Worm (Caenorhabditis elegans) whole organism, mixed stage, embryonic: ENCODE measurements around the gene C13A2.4.

ENCODE experiments used
- ceh-43 ChIP-seq: fragments of 200-800 bp; sonication (Bioruptor generic); optimal IDR thresholded peaks from 2 replicates; lab custom pipeline; 2018; ENCODE audit warnings: mild to moderate bottlenecking, missing genetic modification characterization, moderate library complexity, missing compliant biosample characterization
- ceh-83 ChIP-seq: fragments of 200-800 bp; sonication (Bioruptor generic); optimal IDR thresholded peaks from 2 replicates; lab custom pipeline; 2018; ENCODE audit warnings: mild to moderate bottlenecking, missing genetic modification characterization, missing compliant biosample characterization
- drap-1 ChIP-seq: fragments of 200-800 bp; sonication (Bioruptor generic); optimal IDR thresholded peaks from 3 replicates; lab custom pipeline; 2018; ENCODE audit warnings: mild to moderate bottlenecking, missing genetic modification characterization, missing compliant biosample characterization
- elt-3 ChIP-seq: fragments of 150-350 bp; optimal IDR thresholded peaks from 2 replicates; lab custom pipeline; 2014; ENCODE audit warnings: missing biosample characterization, missing genetic modification characterization
- lin-13 ChIP-seq: fragments of 150-350 bp; optimal IDR thresholded peaks from 2 replicates; lab custom pipeline; 2014; ENCODE audit warnings: missing biosample characterization, missing genetic modification characterization
- lsy-2 ChIP-seq: fragments of 150-350 bp; optimal IDR thresholded peaks from 2 replicates; lab custom pipeline; 2014; ENCODE audit warnings: missing biosample characterization, missing genetic modification characterization
- mab-5 ChIP-seq: fragments of 150-350 bp; optimal IDR thresholded peaks from 2 replicates; lab custom pipeline; 2014; ENCODE audit warnings: missing biosample characterization, missing genetic modification characterization
- mep-1 ChIP-seq: fragments of 150-350 bp; optimal IDR thresholded peaks from 2 replicates; lab custom pipeline; 2017; ENCODE audit warnings: missing biosample characterization, missing genetic modification reagents, missing genetic modification characterization, inconsistent platforms
- nhr-12 ChIP-seq: fragments of 150-350 bp; optimal IDR thresholded peaks from 2 replicates; lab custom pipeline; 2014; ENCODE audit warnings: missing biosample characterization, missing genetic modification characterization
- nhr-237 ChIP-seq: fragments of 150-350 bp; optimal IDR thresholded peaks from 2 replicates; lab custom pipeline; 2014; ENCODE audit warnings: missing biosample characterization, missing genetic modification characterization
- ztf-11 ChIP-seq: fragments of 150-350 bp; optimal IDR thresholded peaks from 2 replicates; lab custom pipeline; 2014; ENCODE audit warnings: missing biosample characterization, missing genetic modification characterization

- TF ChIP-seq mab-5 = no peak
- TF ChIP-seq lsy-2 = no peak
- no peak for TF ChIP-seq lin-13 (tag; lab: Kevin White, UChicago)
- TF ChIP-seq elt-3 = no peak
- TF ChIP-seq ceh-43 (GFP tag; lab: Kevin White, UChicago) = no peak
- TF ChIP-seq mep-1 (tag; lab: Kevin White, UChicago) = no peak
- no peak for TF ChIP-seq ztf-11 (tag; lab: Kevin White, UChicago)
- no peak for TF ChIP-seq nhr-12 (tag; lab: Kevin White, UChicago)
- TF ChIP-seq nhr-237 (tag; lab: Kevin White, UChicago) = no peak
- TF ChIP-seq ceh-83 = no peak
- no peak for TF ChIP-seq drap-1 (GFP tag; lab: Kevin White, UChicago)
These were observed 39.7 kb upstream of the C13A2.4 start, which contains the start of gene C05C8.1 for ce11 chrV:7239471-7239870.
